Worm (Caenorhabditis elegans) whole organism, midembryonic: ENCODE results near the gene rab-37.

Experiments
- T22C8.4 ChIP-seq: fragments of 200-800 bp; sonication (Bioruptor generic); IDR thresholded peaks from 2 replicates; pipeline ENCODE4 v1.3.6; 2022; ENCODE audit warnings: missing genetic modification characterization, missing compliant biosample characterization
- cog-1 ChIP-seq: sonication (generic microtip); optimal IDR thresholded peaks from 2 replicates; lab custom pipeline; 2016; ENCODE audit warnings: missing genetic modification characterization, missing compliant biosample characterization
- klf-2 ChIP-seq: fragments of 200-800 bp; sonication (Bioruptor generic); conservative IDR thresholded peaks from 2 replicates; pipeline ENCODE4 v1.3.6; 2022; ENCODE audit warnings: missing genetic modification reagents, missing genetic modification characterization, missing compliant biosample characterization
- med-1 ChIP-seq: sonication (generic microtip); optimal IDR thresholded peaks from 2 replicates; lab custom pipeline; 2017; ENCODE audit warnings: missing genetic modification characterization, mild to moderate bottlenecking, missing compliant biosample characterization, antibody characterized with exemption, missing genetic modification reagents; ENCODE audit not compliant: insufficient read depth
- ref-1 ChIP-seq: fragments of 200-800 bp; sonication (Bioruptor generic); conservative IDR thresholded peaks from 2 replicates; pipeline ENCODE4 v1.3.6; 2022; ENCODE audit warnings: missing genetic modification reagents, missing genetic modification characterization, missing compliant biosample characterization
- tab-1 ChIP-seq: fragments of 200-800 bp; sonication (Bioruptor generic); IDR thresholded peaks from 2 replicates; pipeline ENCODE4 v1.3.6; 2022; ENCODE audit warnings: missing genetic modification characterization, missing compliant biosample characterization
- ztf-23 ChIP-seq: fragments of 200-800 bp; sonication (Bioruptor generic); IDR thresholded peaks from 2 replicates; pipeline ENCODE4 v1.3.6; 2022; ENCODE audit warnings: missing genetic modification reagents, missing genetic modification characterization, missing compliant biosample characterization

The rab-37 gene

ce11 chrX:4190537-4191144 is 45.0 kb downstream of the rab-37 start, which contains the start of gene vha-12:
vha-12 (plus strand) TSS chrX:4191094.
- TF ChIP-seq tab-1 (no peak), ztf-23 (GFP tag; lab: Robert Waterston, UW) (no peak), cog-1 (peak; percentile 67), T22C8.4 (no peak), ref-1 (GFP tag; lab: Robert Waterston, UW) (no peak)

ce11 chrX:4186656-4187055 is 49.0 kb downstream of the rab-37 start, which contains the start of gene mrp-6:
mrp-6 (minus strand) TSS chrX:4186756.
- TF ChIP-seq med-1 (GFP tag; lab: Kevin White, UChicago) = no peak
- TF ChIP-seq ztf-23 (GFP tag; lab: Robert Waterston, UW) = no peak
- TF ChIP-seq tab-1 = no peak
- no peak for TF ChIP-seq klf-2 (GFP tag; lab: Robert Waterston, UW)
- no peak for TF ChIP-seq T22C8.4
